Fruit fly (Drosophila melanogaster) whole organism, embryonic: Measurements from ENCODE around the gene CG12075.
A peak's percentile ranks its signal among the peaks of the same experiment; 100 is the strongest.

Experiments used
- CG10147 ChIP-seq: fragments of 200-800 bp; sonication (Bioruptor generic); optimal IDR thresholded peaks from 2 replicates; lab custom pipeline; 2019; ENCODE audit warnings: missing biosample characterization, mild to moderate bottlenecking, missing genetic modification characterization, moderate library complexity
- CG1024 ChIP-seq: fragments of 200-800 bp; sonication (Bioruptor generic); IDR thresholded peaks from 2 replicates; pipeline ENCODE4 v1.3.6; 2022; ENCODE audit warnings: missing biosample characterization, missing genetic modification characterization
- CG10274 ChIP-seq: fragments of 200-800 bp; sonication (Bioruptor generic); optimal IDR thresholded peaks from 3 replicates; lab custom pipeline; 2017; ENCODE audit warnings: missing biosample characterization, mild to moderate bottlenecking, missing genetic modification characterization
- CG11696 ChIP-seq: fragments of 200-800 bp; sonication (Bioruptor generic); IDR thresholded peaks from 2 replicates; pipeline ENCODE4 v1.3.6; 2022; ENCODE audit warnings: missing biosample characterization, missing genetic modification characterization
- CG12071 ChIP-seq: fragments of 200-800 bp; sonication (Bioruptor generic); optimal IDR thresholded peaks from 3 replicates; lab custom pipeline; 2018; ENCODE audit warnings: missing biosample characterization, mild to moderate bottlenecking, missing genetic modification characterization
- CG13775 ChIP-seq: fragments of 200-800 bp; sonication (Bioruptor generic); optimal IDR thresholded peaks from 3 replicates; lab custom pipeline; 2017; ENCODE audit warnings: missing biosample characterization, mild to moderate bottlenecking, missing genetic modification characterization
- CG14441 ChIP-seq: fragments of 200-800 bp; sonication (Bioruptor generic); IDR thresholded peaks from 2 replicates; pipeline ENCODE4 v1.3.6; 2022; ENCODE audit warnings: missing biosample characterization, missing genetic modification characterization
- CG16815 ChIP-seq: fragments of 200-800 bp; sonication (Bioruptor generic); optimal IDR thresholded peaks from 3 replicates; lab custom pipeline; 2017; ENCODE audit warnings: missing biosample characterization, mild to moderate bottlenecking, missing genetic modification characterization
- CG17328 ChIP-seq: fragments of 200-800 bp; sonication (Bioruptor generic); IDR thresholded peaks from 2 replicates; pipeline ENCODE4 v1.3.6; 2022; ENCODE audit warnings: missing biosample characterization, missing genetic modification characterization
- CG17385 ChIP-seq: fragments of 200-800 bp; sonication (Bioruptor generic); optimal IDR thresholded peaks from 3 replicates; lab custom pipeline; 2018; ENCODE audit warnings: missing biosample characterization, mild to moderate bottlenecking, missing genetic modification characterization
- CG17829 ChIP-seq: fragments of 200-800 bp; optimal IDR thresholded peaks from 2 replicates; lab custom pipeline; 2019; ENCODE audit warnings: missing biosample characterization, mild to moderate bottlenecking, missing genetic modification characterization, moderate library complexity
- CG18262 ChIP-seq: fragments of 200-800 bp; optimal IDR thresholded peaks from 3 replicates; lab custom pipeline; 2019; ENCODE audit warnings: missing biosample characterization, mild to moderate bottlenecking, missing genetic modification characterization, moderate library complexity
- CG18764 ChIP-seq: fragments of 200-800 bp; sonication (Bioruptor generic); optimal IDR thresholded peaks from 3 replicates; lab custom pipeline; 2016; ENCODE audit warnings: missing biosample characterization, missing genetic modification characterization
- CG30403 ChIP-seq: fragments of 200-800 bp; sonication (Bioruptor generic); optimal IDR thresholded peaks from 3 replicates; lab custom pipeline; 2016; ENCODE audit warnings: missing biosample characterization, missing genetic modification characterization
- CG32772 ChIP-seq: fragments of 200-800 bp; sonication (Bioruptor generic); IDR thresholded peaks from 2 replicates; pipeline ENCODE4 v1.3.6; 2022; ENCODE audit warnings: missing biosample characterization, missing genetic modification characterization
- CG33213 ChIP-seq: fragments of 200-800 bp; sonication (Bioruptor generic); optimal IDR thresholded peaks from 3 replicates; lab custom pipeline; 2016; ENCODE audit warnings: missing biosample characterization, missing genetic modification characterization
- CG3407 ChIP-seq: fragments of 200-800 bp; sonication (Bioruptor generic); optimal IDR thresholded peaks from 2 replicates; lab custom pipeline; 2018; ENCODE audit warnings: missing biosample characterization, mild to moderate bottlenecking, missing genetic modification characterization
- CG3995 ChIP-seq: fragments of 200-800 bp; sonication (Bioruptor generic); optimal IDR thresholded peaks from 3 replicates; lab custom pipeline; 2016; ENCODE audit warnings: missing biosample characterization, missing genetic modification characterization
- CG7357 ChIP-seq: fragments of 200-800 bp; sonication (Bioruptor generic); IDR thresholded peaks from 3 replicates; pipeline ENCODE4 v1.3.6; 2022; ENCODE audit warnings: missing biosample characterization, missing genetic modification characterization
- CG7987 ChIP-seq: fragments of 200-800 bp; sonication (Bioruptor generic); optimal IDR thresholded peaks from 2 replicates; lab custom pipeline; 2018; ENCODE audit warnings: missing biosample characterization, mild to moderate bottlenecking, missing genetic modification characterization, moderate library complexity
- CG8944 ChIP-seq: fragments of 200-800 bp; sonication (Bioruptor generic); optimal IDR thresholded peaks from 3 replicates; lab custom pipeline; 2016; ENCODE audit warnings: missing biosample characterization, missing genetic modification characterization
- CG9817 ChIP-seq: fragments of 200-800 bp; sonication (Bioruptor generic); optimal IDR thresholded peaks from 2 replicates; lab custom pipeline; 2018; ENCODE audit warnings: missing biosample characterization, mild to moderate bottlenecking, missing genetic modification characterization, moderate library complexity
- CG9932 ChIP-seq: fragments of 200-800 bp; sonication (Bioruptor generic); IDR thresholded peaks from 2 replicates; pipeline ENCODE4 v1.3.6; 2022; ENCODE audit warnings: missing biosample characterization, missing genetic modification characterization
- Dip2 ChIP-seq: fragments of 200-800 bp; sonication (Bioruptor generic); IDR thresholded peaks from 2 replicates; pipeline ENCODE4 v1.3.6; 2022; ENCODE audit warnings: missing biosample characterization, missing genetic modification characterization
- Doc2 ChIP-seq: fragments of 200-800 bp; sonication (Bioruptor generic); IDR thresholded peaks from 2 replicates; pipeline ENCODE4 v1.3.6; 2022; ENCODE audit warnings: missing biosample characterization, missing genetic modification characterization
- Hey ChIP-seq: fragments of 200-800 bp; sonication (Bioruptor generic); optimal IDR thresholded peaks from 3 replicates; lab custom pipeline; 2018; ENCODE audit warnings: missing biosample characterization, mild to moderate bottlenecking, missing genetic modification characterization
- Jarid2 ChIP-seq: fragments of 200-800 bp; sonication (Bioruptor generic); optimal IDR thresholded peaks from 3 replicates; lab custom pipeline; 2017; ENCODE audit warnings: mild to moderate bottlenecking, missing biosample characterization, missing genetic modification reagents, missing genetic modification characterization
- MTF-1 ChIP-seq: fragments of 200-800 bp; sonication (Bioruptor generic); optimal IDR thresholded peaks from 2 replicates; lab custom pipeline; 2018; ENCODE audit warnings: missing biosample characterization, mild to moderate bottlenecking, missing genetic modification characterization, borderline replicate concordance
- Optix ChIP-seq: fragments of 200-800 bp; sonication (Bioruptor generic); IDR thresholded peaks from 3 replicates; pipeline ENCODE4 v1.3.6; 2022; ENCODE audit warnings: missing biosample characterization, missing genetic modification characterization
- Sox102F ChIP-seq: fragments of 200-800 bp; sonication (Bioruptor generic); optimal IDR thresholded peaks from 2 replicates; lab custom pipeline; 2018; ENCODE audit warnings: missing biosample characterization, mild to moderate bottlenecking, missing genetic modification characterization, moderate library complexity
- Tbp ChIP-seq: fragments of >200 bp; optimal IDR thresholded peaks from 2 replicates; lab custom pipeline; 2018; ENCODE audit warnings: missing biosample characterization, missing genetic modification characterization
- ab ChIP-seq: fragments of 200-800 bp; sonication (Bioruptor generic); optimal IDR thresholded peaks from 2 replicates; lab custom pipeline; 2016; ENCODE audit warnings: missing biosample characterization, missing genetic modification characterization
- ara ChIP-seq: fragments of 200-800 bp; sonication (Bioruptor generic); IDR thresholded peaks from 2 replicates; pipeline ENCODE4 v1.3.6; 2022; ENCODE audit warnings: missing biosample characterization, missing genetic modification characterization
- bbx ChIP-seq: fragments of 200-800 bp; sonication (Bioruptor generic); IDR thresholded peaks from 2 replicates; pipeline ENCODE4 v1.3.6; 2022; ENCODE audit warnings: missing biosample characterization, missing genetic modification characterization; ENCODE audit not compliant: partially characterized antibody
- bowl ChIP-seq: fragments of 200-800 bp; sonication (Bioruptor generic); IDR thresholded peaks from 2 replicates; pipeline ENCODE4 v1.3.6; 2022; ENCODE audit warnings: missing biosample characterization, missing genetic modification characterization
- chinmo ChIP-seq: fragments of 200-800 bp; sonication (Bioruptor generic); IDR thresholded peaks from 4 replicates; pipeline ENCODE4 v1.3.6; 2022; ENCODE audit warnings: missing biosample characterization, missing genetic modification characterization; ENCODE audit not compliant: partially characterized antibody
- crp ChIP-seq, 2 experiments: fragments of 200-800 bp; sonication (Bioruptor generic); optimal IDR thresholded peaks; 2 replicates in 1 of 2; 3 replicates in 1 of 2; lab custom pipeline; 2017; ENCODE audit warnings: missing biosample characterization in 2 of 2, missing genetic modification characterization in 2 of 2, mild to moderate bottlenecking in 1 of 2, moderate library complexity in 1 of 2
- dm ChIP-seq: fragments of 200-800 bp; sonication (Bioruptor generic); optimal IDR thresholded peaks from 3 replicates; lab custom pipeline; 2016; ENCODE audit warnings: missing biosample characterization, missing genetic modification characterization
- fd3F ChIP-seq: fragments of 200-800 bp; sonication (Bioruptor generic); optimal IDR thresholded peaks from 2 replicates; lab custom pipeline; 2018; ENCODE audit warnings: missing biosample characterization, mild to moderate bottlenecking, missing genetic modification characterization, moderate library complexity
- ftz-f1 ChIP-seq: fragments of 200-800 bp; sonication (Bioruptor generic); optimal IDR thresholded peaks from 2 replicates; lab custom pipeline; 2016; ENCODE audit warnings: missing biosample characterization, missing genetic modification characterization
- gce ChIP-seq: fragments of 200-800 bp; sonication (Bioruptor generic); IDR thresholded peaks from 3 replicates; pipeline ENCODE4 v1.3.6; 2022; ENCODE audit warnings: missing biosample characterization, missing genetic modification characterization
- ken ChIP-seq: fragments of 200-800 bp; sonication (Bioruptor generic); IDR thresholded peaks from 3 replicates; pipeline ENCODE4 v1.3.6; 2022; ENCODE audit warnings: missing biosample characterization, missing genetic modification characterization
- kni ChIP-seq: fragments of 200-800 bp; sonication (Bioruptor generic); optimal IDR thresholded peaks from 3 replicates; lab custom pipeline; 2017; ENCODE audit warnings: mild to moderate bottlenecking, missing biosample characterization, missing genetic modification reagents, missing genetic modification characterization
- knrl ChIP-seq: fragments of 200-800 bp; sonication (Bioruptor generic); IDR thresholded peaks from 3 replicates; pipeline ENCODE4 v1.3.6; 2022; ENCODE audit warnings: missing biosample characterization, missing genetic modification characterization; ENCODE audit not compliant: partially characterized antibody
- pum ChIP-seq: fragments of 200-800 bp; sonication (Bioruptor generic); optimal IDR thresholded peaks from 2 replicates; lab custom pipeline; 2016; ENCODE audit warnings: missing biosample characterization, missing genetic modification characterization
- row ChIP-seq: fragments of 200-800 bp; sonication (Bioruptor generic); IDR thresholded peaks from 3 replicates; pipeline ENCODE4 v1.3.6; 2022; ENCODE audit warnings: missing biosample characterization, missing genetic modification characterization
- run ChIP-seq: fragments of 200-800 bp; sonication (Bioruptor generic); optimal IDR thresholded peaks from 3 replicates; lab custom pipeline; 2018; ENCODE audit warnings: missing biosample characterization, mild to moderate bottlenecking, missing genetic modification characterization
- sqz ChIP-seq: fragments of 200-800 bp; sonication (Bioruptor generic); optimal IDR thresholded peaks from 3 replicates; lab custom pipeline; 2018; ENCODE audit warnings: missing biosample characterization, mild to moderate bottlenecking, missing genetic modification characterization
- trh ChIP-seq: fragments of 200-800 bp; sonication (Bioruptor generic); optimal IDR thresholded peaks from 2 replicates; lab custom pipeline; 2016; ENCODE audit warnings: missing biosample characterization, missing genetic modification characterization
- ttk ChIP-seq: fragments of 200-800 bp; sonication (Bioruptor generic); IDR thresholded peaks from 2 replicates; pipeline ENCODE4 v2.1.2; 2022; ENCODE audit warnings: missing biosample characterization, missing genetic modification characterization
- tx ChIP-seq: fragments of 200-800 bp; sonication (Bioruptor generic); optimal IDR thresholded peaks from 2 replicates; lab custom pipeline; 2016; ENCODE audit warnings: missing biosample characterization, missing genetic modification characterization

Gene CG12075

dm6 chrX:8892445-8893009, 54.4 kb downstream of the CG12075 start (continued):
- TF ChIP-seq CG8944 (no peak), CG13775 (peak; percentile 31), bbx (no peak), ab (GFP tag; lab: Kevin White, UChicago) (no peak), MTF-1 (GFP tag; lab: Kevin White, UChicago) (no peak), Hey (tag; lab: Kevin White, UChicago) (no peak), tx (GFP tag; lab: Kevin White, UChicago) (no peak), pum (GFP tag; lab: Kevin White, UChicago) (peak; percentile 24), Jarid2 (no peak), CG17328 (GFP tag; lab: Robert Waterston, UW) (no peak), CG1024 (0 out of 2 replicates have a peak, but pooled peaks have one; percentile 12), Tbp (no peak), CG10147 (GFP tag; lab: Kevin White, UChicago) (peak; percentile 45), row (peak; percentile 74), trh (peak; percentile 23), crp (GFP tag; optimal IDR thresholded peaks at IDR 0.05; lab: Kevin White, UChicago) (no peak), CG9932 (GFP tag; lab: Robert Waterston, UW) (peak; percentile 77), CG30403 (GFP tag; lab: Kevin White, UChicago) (peak; percentile 50), chinmo (GFP tag; lab: Robert Waterston, UW) (no peak), knrl (GFP tag; lab: Robert Waterston, UW) (no peak), sqz (GFP tag; lab: Kevin White, UChicago) (no peak), ttk (GFP tag; lab: Robert Waterston, UW) (no peak), CG7357 (GFP tag; lab: Robert Waterston, UW) (peak; percentile 54; the same call in 1 of the 3 replicates), CG9817 (tag; lab: Kevin White, UChicago) (peak; percentile 49), Dip2 (GFP tag; lab: Robert Waterston, UW) (no peak), CG7987 (GFP tag; lab: Kevin White, UChicago) (no peak), CG17829 (tag; lab: Kevin White, UChicago) (no peak), gce (no peak), CG3407 (GFP tag; lab: Kevin White, UChicago) (no peak), Sox102F (GFP tag; lab: Kevin White, UChicago) (peak; percentile 57), CG16815 (GFP tag; lab: Kevin White, UChicago) (no peak), CG32772 (peak; percentile 45; the same call in 1 of the 2 replicates), kni (GFP tag; lab: Kevin White, UChicago) (no peak), dm (GFP tag; lab: Kevin White, UChicago) (no peak), CG18764 (no peak), ftz-f1 (GFP tag; lab: Kevin White, UChicago) (peak; percentile 10), bowl (GFP tag; lab: Robert Waterston, UW) (0 out of 2 replicates have a peak, but pooled peaks have one; percentile 9), CG10274 (GFP tag; lab: Kevin White, UChicago) (no peak), CG3995 (GFP tag; lab: Kevin White, UChicago) (no peak), fd3F (peak; percentile 57), Doc2 (GFP tag; lab: Robert Waterston, UW) (no peak), CG11696 (GFP tag; lab: Robert Waterston, UW) (no peak), ara (GFP tag; lab: Robert Waterston, UW) (no peak), Optix (GFP tag; lab: Robert Waterston, UW) (no peak), CG14441 (peak; percentile 70), CG33213 (GFP tag; lab: Kevin White, UChicago) (no peak), CG18262 (tag; lab: Kevin White, UChicago) (peak; percentile 6), ken (GFP tag; lab: Robert Waterston, UW) (peak; percentile 66; the same call in 2 of the 3 replicates), CG17385 (GFP tag; lab: Kevin White, UChicago) (peak; percentile 54), CG12071 (peak; percentile 19), run (tag; lab: Kevin White, UChicago) (peak; percentile 3)
